Worm (Caenorhabditis elegans): ENCODE results near the gene mfsd-12.

mfsd-12 gene

ce11 chrX:4654057-4654456, 13.8 kb upstream of the mfsd-12 start, which contains the start of gene ceh-1:
TSS of gene ceh-1 (minus strand) at chrX:4654157.
- TF ChIP-seq ZK546.5 (tag; optimal IDR thresholded peaks at IDR 0.05) (no peak), fkh-2 (tag; optimal IDR thresholded peaks at IDR 0.05) (no peak), ztf-4 (tag; optimal IDR thresholded peaks at IDR 0.05) (no peak), lin-15B (tag; optimal IDR thresholded peaks at IDR 0.05) (no peak), pqm-1 (tag; optimal IDR thresholded peaks at IDR 0.05) (no peak), nhr-77 (tag; optimal IDR thresholded peaks at IDR 0.05) (no peak)

- TF ChIP-seq pqm-1 (tag; optimal IDR thresholded peaks at IDR 0.05) (no peak), ZK546.5 (tag; optimal IDR thresholded peaks at IDR 0.05) (no peak), fkh-10 (GFP tag; optimal IDR thresholded peaks at IDR 0.05) (no peak), nhr-76 (tag; optimal IDR thresholded peaks at IDR 0.05) (no peak), unc-39 (tag; optimal IDR thresholded peaks at IDR 0.05) (no peak), elt-2 (tag; optimal IDR thresholded peaks at IDR 0.05) (no peak), ama-1 (optimal IDR thresholded peaks at IDR 0.05) (no peak)
Measured at ce11 chrX:4657577-4657976, 10.3 kb upstream of the mfsd-12 start.

ce11 chrX:4658303-4658702, 9.6 kb upstream of the mfsd-12 start:
- no peak for TF ChIP-seq sea-2 (GFP tag; optimal IDR thresholded peaks at IDR 0.05)
- TF ChIP-seq zag-1 (tag; optimal IDR thresholded peaks at IDR 0.05), result no peak
- TF ChIP-seq ZK546.5 (tag; optimal IDR thresholded peaks at IDR 0.05), result no peak
- no peak for TF ChIP-seq nhr-237 (tag; optimal IDR thresholded peaks at IDR 0.05)

- TF ChIP-seq fkh-2 (tag; optimal IDR thresholded peaks at IDR 0.05) (no peak), elt-2 (tag; optimal IDR thresholded peaks at IDR 0.05) (peak; percentile 40), sea-2 (GFP tag; optimal IDR thresholded peaks at IDR 0.05) (no peak)
Measured at ce11 chrX:4658706-4659105, 9.2 kb upstream of the mfsd-12 start.

ce11 chrX:4660268-4660880, 7.5 kb upstream of the mfsd-12 start, which contains the start of gene nhr-45:
TSS of gene nhr-45 (minus strand) at chrX:4660318.
- no peak for TF ChIP-seq nhr-28 (tag; optimal IDR thresholded peaks at IDR 0.05)
- no peak for TF ChIP-seq unc-39 (tag; optimal IDR thresholded peaks at IDR 0.05)
- TF ChIP-seq fos-1 (tag; optimal IDR thresholded peaks at IDR 0.05), result no peak
- TF ChIP-seq fkh-10 (GFP tag; optimal IDR thresholded peaks at IDR 0.05), result peak; percentile 50
- TF ChIP-seq ceh-82 (tag; optimal IDR thresholded peaks at IDR 0.05), result no peak
- no peak for TF ChIP-seq nfya-1 (tag; optimal IDR thresholded peaks at IDR 0.05; ENCODE audit: insufficient read depth)
- peak; percentile 60 for TF ChIP-seq elt-2 (tag; optimal IDR thresholded peaks at IDR 0.05)
- no peak for TF ChIP-seq ceh-16 (tag; optimal IDR thresholded peaks at IDR 0.05)
- TF ChIP-seq pqm-1 (tag; optimal IDR thresholded peaks at IDR 0.05), result peak; percentile 73

- TF ChIP-seq ceh-28 (tag; optimal IDR thresholded peaks at IDR 0.05) (peak; percentile 61), elt-3 (tag; optimal IDR thresholded peaks at IDR 0.05) (peak in 1 of 3 experiments; percentile 36), nhr-43 (tag; optimal IDR thresholded peaks at IDR 0.05; ENCODE audit: poor library complexity, severe bottlenecking) (peak; percentile 4), pha-4 (tag; optimal IDR thresholded peaks at IDR 0.05) (peak; percentile 85), pqm-1 (tag; optimal IDR thresholded peaks at IDR 0.05) (peak; percentile 81), nhr-25 (tag; optimal IDR thresholded peaks at IDR 0.05) (peak; percentile 75), ZK546.5 (tag; optimal IDR thresholded peaks at IDR 0.05) (no peak), unc-62 (GFP tag; optimal IDR thresholded peaks at IDR 0.05) (no peak), mdl-1 (tag; optimal IDR thresholded peaks at IDR 0.05) (no peak), skn-1 (tag; optimal IDR thresholded peaks at IDR 0.05) (peak; percentile 23), ceh-9 (tag; optimal IDR thresholded peaks at IDR 0.05) (no peak), nhr-12 (tag; optimal IDR thresholded peaks at IDR 0.05) (no peak), nhr-77 (tag; optimal IDR thresholded peaks at IDR 0.05) (no peak), elt-2 (tag; optimal IDR thresholded peaks at IDR 0.05) (peak; percentile 88), nhr-23 (tag; optimal IDR thresholded peaks at IDR 0.05) (peak; percentile 62), snpc-4 (tag; optimal IDR thresholded peaks at IDR 0.05) (peak; percentile 1), lin-39 (tag; optimal IDR thresholded peaks at IDR 0.05) (peak; percentile 25), ceh-16 (tag; optimal IDR thresholded peaks at IDR 0.05) (no peak), nfya-1 (tag; optimal IDR thresholded peaks at IDR 0.05; ENCODE audit: insufficient read depth) (peak; percentile 34), nhr-237 (tag; optimal IDR thresholded peaks at IDR 0.05) (no peak), unc-39 (tag; optimal IDR thresholded peaks at IDR 0.05) (no peak), nhr-11 (tag; optimal IDR thresholded peaks at IDR 0.05) (no peak), egl-27 (tag; optimal IDR thresholded peaks at IDR 0.05) (no peak), hmg-11 (tag; optimal IDR thresholded peaks at IDR 0.05) (peak; percentile 29), R02D3.7 (tag; optimal IDR thresholded peaks at IDR 0.05) (no peak)
Measured at ce11 chrX:4662293-4662825, 5.5 kb upstream of the mfsd-12 start.

Measured in whole organism, L3 larva.